Worm (Caenorhabditis elegans) whole organism, L3 larva: Measurements from ENCODE around the gene B0454.26.

Experiments
- aly-2 ChIP-seq: fragments of 150-350 bp; optimal IDR thresholded peaks from 2 replicates; lab custom pipeline; 2014; ENCODE audit warnings: missing biosample characterization, missing genetic modification characterization
- ama-1 ChIP-seq: fragments of 150-350 bp; optimal IDR thresholded peaks from 2 replicates; lab custom pipeline; 2018
- egl-27 ChIP-seq: sonication (generic microtip); optimal IDR thresholded peaks from 4 replicates; lab custom pipeline; 2017; ENCODE audit warnings: missing biosample characterization, missing genetic modification reagents, missing genetic modification characterization
- elt-1 ChIP-seq: fragments of 150-350 bp; optimal IDR thresholded peaks from 2 replicates; lab custom pipeline; 2014; ENCODE audit warnings: missing biosample characterization, missing genetic modification characterization
- eor-1 ChIP-seq, 2 experiments: fragments of 150-350 bp; optimal IDR thresholded peaks; 2 replicates each; lab custom pipeline; 2014 to 2018; ENCODE audit warnings: missing biosample characterization in 2 of 2, missing genetic modification characterization in 2 of 2
- jun-1 ChIP-seq: fragments of 150-350 bp; optimal IDR thresholded peaks from 2 replicates; lab custom pipeline; 2014; ENCODE audit warnings: missing biosample characterization, missing genetic modification reagents, missing genetic modification characterization
- lin-15B ChIP-seq: fragments of 150-350 bp; optimal IDR thresholded peaks from 2 replicates; lab custom pipeline; 2014; ENCODE audit warnings: missing biosample characterization, missing genetic modification characterization
- lsy-12 ChIP-seq: sonication (generic microtip); optimal IDR thresholded peaks from 2 replicates; lab custom pipeline; 2016; ENCODE audit warnings: mild to moderate bottlenecking, missing genetic modification characterization, missing compliant biosample characterization
- nhr-237 ChIP-seq: fragments of 150-350 bp; optimal IDR thresholded peaks from 2 replicates; lab custom pipeline; 2014; ENCODE audit warnings: missing biosample characterization, missing genetic modification characterization
- nhr-28 ChIP-seq: fragments of 150-350 bp; optimal IDR thresholded peaks from 2 replicates; lab custom pipeline; 2014; ENCODE audit warnings: missing biosample characterization, missing genetic modification characterization
- unc-39 ChIP-seq: sonication (generic microtip); optimal IDR thresholded peaks from 4 replicates; lab custom pipeline; 2017; ENCODE audit warnings: missing biosample characterization, missing genetic modification characterization
- zag-1 ChIP-seq: fragments of 150-350 bp; optimal IDR thresholded peaks from 2 replicates; lab custom pipeline; 2014; ENCODE audit warnings: missing biosample characterization, missing genetic modification characterization
- ztf-11 ChIP-seq: fragments of 150-350 bp; optimal IDR thresholded peaks from 2 replicates; lab custom pipeline; 2014; ENCODE audit warnings: missing biosample characterization, missing genetic modification characterization
- ztf-4 ChIP-seq: fragments of 150-350 bp; optimal IDR thresholded peaks from 2 replicates; lab custom pipeline; 2014; ENCODE audit warnings: missing biosample characterization, missing genetic modification characterization

DNA sequence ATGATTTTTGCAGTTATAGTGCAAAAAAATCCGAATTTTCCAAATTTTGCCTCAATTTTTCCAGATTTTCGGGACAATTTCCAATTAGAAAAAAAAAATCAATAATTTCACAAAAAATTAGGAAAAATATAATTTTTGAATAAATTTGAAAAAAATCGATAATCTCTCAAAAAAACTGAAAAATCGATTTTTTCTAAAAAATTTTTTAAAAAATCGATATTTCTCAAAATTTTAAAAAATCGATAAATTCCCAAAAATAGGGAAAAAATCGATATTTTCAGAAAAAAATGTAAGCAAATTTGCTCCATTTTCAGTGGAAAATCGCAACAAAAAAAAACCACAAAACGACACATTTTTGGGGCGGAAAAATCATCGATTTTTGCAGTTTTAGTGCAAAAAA is 29.5 kb upstream of the B0454.26 start:
- no peak for TF ChIP-seq eor-1 (tag; optimal IDR thresholded peaks at IDR 0.05; lab: Kevin White, UChicago)
- TF ChIP-seq ama-1 (lab: Kevin White, UChicago), result no peak
- TF ChIP-seq zag-1 (tag; lab: Kevin White, UChicago), result no peak
- no peak for TF ChIP-seq lsy-12 (tag; lab: Kevin White, UChicago)
- TF ChIP-seq elt-1 (tag; lab: Kevin White, UChicago), result no peak
- TF ChIP-seq nhr-237 (tag; lab: Kevin White, UChicago), result no peak
- TF ChIP-seq nhr-28, result no peak
- TF ChIP-seq jun-1, result no peak
- no peak for TF ChIP-seq aly-2 (tag; lab: Kevin White, UChicago)
- TF ChIP-seq unc-39, result no peak
- TF ChIP-seq ztf-11 (tag; lab: Kevin White, UChicago), result no peak
- TF ChIP-seq ztf-4 (tag; lab: Kevin White, UChicago), result no peak
- no peak for TF ChIP-seq lin-15B (tag; lab: Kevin White, UChicago)
- TF ChIP-seq egl-27 (tag; lab: Kevin White, UChicago), result no peak
